Comparison of ENCODE assay signal across 4 worm cellular contexts in the genomic region with DNA sequence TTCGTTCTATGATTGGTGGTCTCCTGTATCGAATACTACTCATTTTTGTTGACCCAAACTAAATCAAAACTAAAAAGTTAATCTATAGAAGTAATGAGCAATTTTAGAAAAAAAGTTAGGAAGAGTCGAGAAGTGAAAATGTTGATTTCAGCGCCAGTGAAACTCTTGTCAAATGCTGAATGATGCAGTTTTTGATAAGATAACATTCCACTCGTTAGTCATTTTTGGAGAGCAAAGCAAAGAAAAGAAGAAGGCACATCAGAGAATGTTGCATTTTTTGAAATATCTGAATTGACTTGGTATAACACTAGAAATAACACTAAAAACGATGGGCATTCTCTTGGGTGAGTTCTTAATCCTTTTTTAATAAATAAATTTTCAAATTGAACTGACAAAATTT.
TF ChIP-seq lines count a peak whose summit lies in the region.

A gene (minus strand): TSS at position 58 of the 400 bp plus-strand sequence.

TF ChIP-seq in whole organism, L2 larva, 48 proteins besides CTCF, POLR2A, EP300 and RAD21:
- TF ChIP-seq ceh-82 (tag; optimal IDR thresholded peaks at IDR 0.05; lab: Kevin White, UChicago) (no peak), fos-1 (tag; optimal IDR thresholded peaks at IDR 0.05; lab: Kevin White, UChicago) (peak; percentile 89), nhr-237 (tag; optimal IDR thresholded peaks at IDR 0.05; lab: Kevin White, UChicago) (no peak)
TF ChIP-seq in whole organism, L2 larva: peak in this region for 1.

TF ChIP-seq in whole organism, L3 larva, 47 proteins besides CTCF, POLR2A, EP300 and RAD21:
- TF ChIP-seq pqm-1 (tag; optimal IDR thresholded peaks at IDR 0.05; lab: Kevin White, UChicago) (peak; percentile 41), ceh-9 (tag; optimal IDR thresholded peaks at IDR 0.05; lab: Kevin White, UChicago) (no peak), elt-2 (tag; optimal IDR thresholded peaks at IDR 0.05; lab: Kevin White, UChicago) (peak; percentile 49), mdl-1 (tag; optimal IDR thresholded peaks at IDR 0.05; lab: Kevin White, UChicago) (no peak)

TF ChIP-seq in whole organism, L4 larva, 104 proteins besides CTCF, POLR2A, EP300 and RAD21:
- TF ChIP-seq ceh-32 (tag; optimal IDR thresholded peaks at IDR 0.05; lab: Kevin White, UChicago; ENCODE audit: poor library complexity) (no peak), pqm-1 (tag; optimal IDR thresholded peaks at IDR 0.05; lab: Kevin White, UChicago) (peak; percentile 80), egl-43 (GFP tag; IDR thresholded peaks at IDR 0.05; lab: Robert Waterston, UW) (no peak), dmd-6 (GFP tag; IDR thresholded peaks at IDR 0.05; lab: Robert Waterston, UW) (peak; percentile 6; the same call in 1 of the 2 replicates), ztf-7 (tag; optimal IDR thresholded peaks at IDR 0.05; lab: Kevin White, UChicago) (no peak), nhr-42 (GFP tag; IDR thresholded peaks at IDR 0.05; lab: Robert Waterston, UW) (no peak), lin-1 (GFP tag; IDR thresholded peaks at IDR 0.05; lab: Robert Waterston, UW) (no peak), nhr-28 (tag; optimal IDR thresholded peaks at IDR 0.05; lab: Kevin White, UChicago) (peak; percentile 33), duxl-1 (tag; optimal IDR thresholded peaks at IDR 0.05; lab: Kevin White, UChicago; ENCODE audit: poor library complexity) (no peak), nhr-10 (tag; optimal IDR thresholded peaks at IDR 0.05; lab: Kevin White, UChicago) (no peak), tra-1 (GFP tag; IDR thresholded peaks at IDR 0.05; lab: Robert Waterston, UW) (no peak)

TF ChIP-seq in whole organism, young adult, 124 proteins besides CTCF, POLR2A, EP300 and RAD21:
- no peak for TF ChIP-seq unc-130 (GFP tag; optimal IDR thresholded peaks at IDR 0.05; lab: Kevin White, UChicago)
- TF ChIP-seq xnd-1 (tag; optimal IDR thresholded peaks at IDR 0.05; lab: Kevin White, UChicago): no peak
- TF ChIP-seq nhr-80 (tag; optimal IDR thresholded peaks at IDR 0.05; lab: Kevin White, UChicago): peak; percentile 66
